Worm (Caenorhabditis elegans) whole organism, L3 larva: ENCODE data around the gene F59A1.11.

Source experiments
- R02D3.7 ChIP-seq: fragments of 150-350 bp; optimal IDR thresholded peaks from 2 replicates; lab custom pipeline; 2014; ENCODE audit warnings: missing biosample characterization, missing genetic modification characterization
- ZK546.5 ChIP-seq: sonication (generic microtip); optimal IDR thresholded peaks from 2 replicates; lab custom pipeline; 2017; ENCODE audit warnings: missing biosample characterization, missing genetic modification characterization
- ceh-16 ChIP-seq: sonication (generic microtip); optimal IDR thresholded peaks from 2 replicates; lab custom pipeline; 2017; ENCODE audit warnings: missing biosample characterization, missing genetic modification characterization
- ceh-28 ChIP-seq: fragments of 150-350 bp; optimal IDR thresholded peaks from 2 replicates; lab custom pipeline; 2014; ENCODE audit warnings: missing biosample characterization, missing genetic modification reagents, missing genetic modification characterization
- ceh-82 ChIP-seq: fragments of 150-350 bp; optimal IDR thresholded peaks from 2 replicates; lab custom pipeline; 2014; ENCODE audit warnings: missing biosample characterization, missing genetic modification characterization
- ceh-9 ChIP-seq: sonication (generic microtip); optimal IDR thresholded peaks from 2 replicates; lab custom pipeline; 2018; ENCODE audit warnings: missing biosample characterization, missing genetic modification characterization
- daf-12 ChIP-seq: fragments of 150-350 bp; optimal IDR thresholded peaks from 2 replicates; lab custom pipeline; 2014; ENCODE audit warnings: missing biosample characterization, missing genetic modification reagents, missing genetic modification characterization
- egl-27 ChIP-seq: sonication (generic microtip); optimal IDR thresholded peaks from 4 replicates; lab custom pipeline; 2017; ENCODE audit warnings: missing biosample characterization, missing genetic modification reagents, missing genetic modification characterization
- elt-2 ChIP-seq: sonication (generic microtip); optimal IDR thresholded peaks from 2 replicates; lab custom pipeline; 2016; ENCODE audit warnings: missing genetic modification reagents, mild to moderate bottlenecking, missing genetic modification characterization, missing compliant biosample characterization
- fkh-10 ChIP-seq: sonication (generic microtip); optimal IDR thresholded peaks from 2 replicates; lab custom pipeline; 2017; ENCODE audit warnings: missing biosample characterization, missing genetic modification reagents, missing genetic modification characterization
- lin-39 ChIP-seq: fragments of 150-350 bp; optimal IDR thresholded peaks from 2 replicates; lab custom pipeline; 2018; ENCODE audit warnings: missing biosample characterization, missing genetic modification reagents, missing genetic modification characterization
- nhr-12 ChIP-seq: fragments of 150-350 bp; optimal IDR thresholded peaks from 2 replicates; lab custom pipeline; 2014; ENCODE audit warnings: missing biosample characterization, missing genetic modification characterization
- nhr-23 ChIP-seq: fragments of 150-350 bp; optimal IDR thresholded peaks from 2 replicates; lab custom pipeline; 2014; ENCODE audit warnings: missing biosample characterization, missing genetic modification reagents, missing genetic modification characterization
- nhr-28 ChIP-seq: fragments of 150-350 bp; optimal IDR thresholded peaks from 2 replicates; lab custom pipeline; 2014; ENCODE audit warnings: missing biosample characterization, missing genetic modification characterization
- nhr-43 ChIP-seq: sonication (generic microtip); optimal IDR thresholded peaks from 2 replicates; lab custom pipeline; 2016; ENCODE audit warnings: mild to moderate bottlenecking, missing genetic modification characterization, missing compliant biosample characterization; ENCODE audit not compliant: poor library complexity, severe bottlenecking
- pqm-1 ChIP-seq: fragments of 150-350 bp; optimal IDR thresholded peaks from 2 replicates; lab custom pipeline; 2017; ENCODE audit warnings: missing biosample characterization, missing genetic modification characterization, inconsistent platforms
- unc-39 ChIP-seq: sonication (generic microtip); optimal IDR thresholded peaks from 4 replicates; lab custom pipeline; 2017; ENCODE audit warnings: missing biosample characterization, missing genetic modification characterization

The F59A1.11 gene

ce11 chrV:17615609-17616008 is 50.2 kb downstream of the F59A1.11 start, which contains the start of gene Y6G8.5:
Gene Y6G8.5, minus strand, starts transcription at chrV:17615709.
- TF ChIP-seq nhr-43 (tag; lab: Kevin White, UChicago) (no peak), pqm-1 (no peak), ceh-82 (tag; lab: Kevin White, UChicago) (no peak), unc-39 (tag; lab: Kevin White, UChicago) (no peak), elt-2 (tag; lab: Kevin White, UChicago) (no peak), ceh-28 (tag; lab: Kevin White, UChicago) (no peak), lin-39 (tag; lab: Kevin White, UChicago) (no peak), nhr-28 (tag; lab: Kevin White, UChicago) (no peak), fkh-10 (GFP tag; lab: Kevin White, UChicago) (no peak), nhr-23 (no peak), ceh-9 (no peak), daf-12 (tag; lab: Kevin White, UChicago) (no peak), R02D3.7 (no peak), nhr-12 (tag; lab: Kevin White, UChicago) (no peak)

DNA sequence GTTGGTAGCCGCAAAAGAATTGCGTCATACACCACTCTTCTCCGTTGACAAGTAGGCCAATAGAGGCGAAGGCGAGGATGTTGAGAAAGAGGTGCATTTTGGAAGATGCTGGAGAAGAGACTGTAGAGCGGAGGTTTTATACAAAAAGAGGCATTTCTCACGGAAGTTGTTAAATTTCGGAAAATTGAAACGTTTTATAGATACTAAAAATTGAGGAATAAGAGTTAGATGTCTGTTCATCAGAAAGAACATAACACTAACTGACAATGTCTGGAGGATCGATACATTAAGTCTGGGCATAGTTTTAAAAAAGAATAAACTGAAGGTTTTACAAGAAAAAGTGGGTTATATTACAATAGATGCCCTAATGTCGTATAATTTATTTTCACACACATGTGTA is 51.6 kb downstream of the F59A1.11 start, which contains the start of gene Y6G8.14:
TSS of gene Y6G8.14 (minus strand) at position 101 of the 400 bp plus-strand sequence.
- no peak for TF ChIP-seq ceh-16 (tag; lab: Kevin White, UChicago)
- no peak for TF ChIP-seq ZK546.5 (tag; lab: Kevin White, UChicago)
- TF ChIP-seq egl-27 (tag; lab: Kevin White, UChicago) = no peak
